Worm (Caenorhabditis elegans): ENCODE measurements around the gene R166.2.

R166.2 gene

ce11 chrII:10545213-10545612, 7.7 kb upstream of the R166.2 start:
- TF ChIP-seq ekl-4 (GFP tag; IDR thresholded peaks at IDR 0.05), result no peak; the same call in 1 of the 2 replicates
- TF ChIP-seq lin-35 (GFP tag; optimal IDR thresholded peaks at IDR 0.05), result peak in 1 of 3 experiments; percentile 43
- TF ChIP-seq dpff-1 (tag; optimal IDR thresholded peaks at IDR 0.05), result no peak
- TF ChIP-seq bed-1 (GFP tag; IDR thresholded peaks at IDR 0.05), result no peak
- TF ChIP-seq ztf-6 (GFP tag; IDR thresholded peaks at IDR 0.05), result 0 out of 2 replicates have a peak, but pooled peaks have one; percentile 48
- TF ChIP-seq cebp-2 (GFP tag; IDR thresholded peaks at IDR 0.05), result 0 out of 2 replicates have a peak, but pooled peaks have one; percentile 3
- peak; percentile 1 for TF ChIP-seq die-1 (tag; optimal IDR thresholded peaks at IDR 0.05)
- TF ChIP-seq lin-54 (GFP tag; optimal IDR thresholded peaks at IDR 0.05), result peak; percentile 34
- TF ChIP-seq nfya-2 (GFP tag; IDR thresholded peaks at IDR 0.05), result no peak
- no peak for TF ChIP-seq xnd-1 (tag; optimal IDR thresholded peaks at IDR 0.05)
- TF ChIP-seq akir-1 (GFP tag; optimal IDR thresholded peaks at IDR 0.05), result no peak
- 0 out of 2 replicates have a peak, but pooled peaks have one; percentile 52 for TF ChIP-seq lin-26 (GFP tag; IDR thresholded peaks at IDR 0.05)
- TF ChIP-seq bed-2 (GFP tag; IDR thresholded peaks at IDR 0.05), result no peak
- peak; percentile 13 for TF ChIP-seq B0035.1 (tag; optimal IDR thresholded peaks at IDR 0.05)
- no peak for TF ChIP-seq ceh-91 (GFP tag; IDR thresholded peaks at IDR 0.05)
- 0 out of 2 replicates have a peak, but pooled peaks have one; percentile 13 for TF ChIP-seq madf-6 (GFP tag; IDR thresholded peaks at IDR 0.05)
- TF ChIP-seq ztf-22 (GFP tag; optimal IDR thresholded peaks at IDR 0.05), result no peak
- no peak for TF ChIP-seq zfh-2 (GFP tag; conservative IDR thresholded peaks at IDR 0.05)
- TF ChIP-seq lag-1 (GFP tag; IDR thresholded peaks at IDR 0.05), result 0 out of 2 replicates have a peak, but pooled peaks have one; percentile 26
- TF ChIP-seq egl-44 (GFP tag; IDR thresholded peaks at IDR 0.05), result no peak; the same call in 1 of the 2 replicates
- peak; percentile 63 for TF ChIP-seq B0261.1 (tag; optimal IDR thresholded peaks at IDR 0.05)
- TF ChIP-seq mes-4 (tag; optimal IDR thresholded peaks at IDR 0.05), result no peak
- TF ChIP-seq F57C9.4 (tag; optimal IDR thresholded peaks at IDR 0.05), result no peak
- TF ChIP-seq ztf-26 (tag; optimal IDR thresholded peaks at IDR 0.05), result no peak
- TF ChIP-seq ztf-3 (GFP tag; optimal IDR thresholded peaks at IDR 0.05), result no peak
- no peak for TF ChIP-seq dpl-1 (GFP tag; optimal IDR thresholded peaks at IDR 0.05)
- no peak for TF ChIP-seq Y67H2A.10 (GFP tag; conservative IDR thresholded peaks at IDR 0.05)
- no peak for TF ChIP-seq rcor-1 (GFP tag; IDR thresholded peaks at IDR 0.05)
- TF ChIP-seq ztf-28 (GFP tag; IDR thresholded peaks at IDR 0.05), result no peak
- TF ChIP-seq snpc-4 (GFP tag; optimal IDR thresholded peaks at IDR 0.05), result peak; percentile 42
- peak in 1 of 4 experiments; percentile 37 for TF ChIP-seq snpc-4 (tag; optimal IDR thresholded peaks at IDR 0.05)
- no peak for TF ChIP-seq gei-17 (GFP tag; optimal IDR thresholded peaks at IDR 0.05)
- TF ChIP-seq Y56A3A.18 (GFP tag; IDR thresholded peaks at IDR 0.05), result peak; percentile 10; the same call in 1 of the 2 replicates
- TF ChIP-seq hmg-1.2 (GFP tag; IDR thresholded peaks at IDR 0.05), result 0 out of 2 replicates have a peak, but pooled peaks have one; percentile 20
- peak; percentile 40 for TF ChIP-seq snpc-1.3 (tag; optimal IDR thresholded peaks at IDR 0.05; ENCODE audit: insufficient read depth)
- TF ChIP-seq rpc-1 (optimal IDR thresholded peaks at IDR 0.05), result peak; percentile 50
- TF ChIP-seq rpc-1 (tag; optimal IDR thresholded peaks at IDR 0.05), result peak; percentile 78
- peak in 1 of 2 experiments; percentile 2 for TF ChIP-seq let-607 (tag; optimal IDR thresholded peaks at IDR 0.05)
- peak; percentile 87 for TF ChIP-seq tbp1 (GFP tag; optimal IDR thresholded peaks at IDR 0.05)
- no peak for TF ChIP-seq nfya-1 (tag; optimal IDR thresholded peaks at IDR 0.05; ENCODE audit: borderline replicate concordance, insufficient read depth)
- TF ChIP-seq hlh-12 (tag; optimal IDR thresholded peaks at IDR 0.05), result no peak
- peak; percentile 6 for TF ChIP-seq lsl-1 (GFP tag; optimal IDR thresholded peaks at IDR 0.05)
- TF ChIP-seq somi-1 (GFP tag; optimal IDR thresholded peaks at IDR 0.05), result no peak
- no peak for TF ChIP-seq let-526 (GFP tag; IDR thresholded peaks at IDR 0.05)
- no peak for TF ChIP-seq ceh-100 (GFP tag; IDR thresholded peaks at IDR 0.05)
- TF ChIP-seq F52B5.7 (tag; optimal IDR thresholded peaks at IDR 0.05), result no peak
- no peak for TF ChIP-seq snpc-1.1 (tag; optimal IDR thresholded peaks at IDR 0.05; ENCODE audit: insufficient read depth)
- no peak for TF ChIP-seq ccch-3 (GFP tag; optimal IDR thresholded peaks at IDR 0.05)

Data from whole organism, young adult.